Fruit fly (Drosophila melanogaster) whole organism, embryonic: Measurements from ENCODE around the gene siz.

ENCODE experiments used
- Antp ChIP-seq: fragments of 200-800 bp; sonication (Bioruptor generic); optimal IDR thresholded peaks from 3 replicates; lab custom pipeline; 2016; ENCODE audit warnings: missing biosample characterization, missing genetic modification characterization
- Bdp1 ChIP-seq: fragments of 200-800 bp; sonication (Bioruptor generic); optimal IDR thresholded peaks from 3 replicates; lab custom pipeline; 2016; ENCODE audit warnings: missing biosample characterization, missing genetic modification characterization
- CG11247 ChIP-seq: fragments of 200-800 bp; sonication (Bioruptor generic); IDR thresholded peaks from 2 replicates; pipeline ENCODE4 v1.3.6; 2022; ENCODE audit warnings: missing biosample characterization, missing genetic modification characterization
- CG11456 ChIP-seq: fragments of 200-800 bp; sonication (Bioruptor generic); IDR thresholded peaks from 3 replicates; pipeline ENCODE4 v1.3.6; 2022; ENCODE audit warnings: missing biosample characterization, missing genetic modification characterization
- CG13287 ChIP-seq: fragments of 200-800 bp; sonication (Bioruptor generic); IDR thresholded peaks from 2 replicates; pipeline ENCODE4 v1.3.6; 2022; ENCODE audit warnings: missing biosample characterization, missing genetic modification characterization; ENCODE audit not compliant: partially characterized antibody
- CG13894 ChIP-seq: fragments of 200-800 bp; sonication (Bioruptor generic); optimal IDR thresholded peaks from 3 replicates; lab custom pipeline; 2018; ENCODE audit warnings: missing biosample characterization, mild to moderate bottlenecking, missing genetic modification characterization, moderate library complexity
- CG17328 ChIP-seq: fragments of 200-800 bp; sonication (Bioruptor generic); IDR thresholded peaks from 2 replicates; pipeline ENCODE4 v1.3.6; 2022; ENCODE audit warnings: missing biosample characterization, missing genetic modification characterization
- CG17829 ChIP-seq: fragments of 200-800 bp; optimal IDR thresholded peaks from 2 replicates; lab custom pipeline; 2019; ENCODE audit warnings: missing biosample characterization, mild to moderate bottlenecking, missing genetic modification characterization, moderate library complexity
- CG18619 ChIP-seq: fragments of 200-800 bp; sonication (Bioruptor generic); optimal IDR thresholded peaks from 3 replicates; lab custom pipeline; 2017; ENCODE audit warnings: missing biosample characterization, mild to moderate bottlenecking, missing genetic modification characterization
- CG2129 ChIP-seq: fragments of 200-800 bp; sonication (Bioruptor generic); IDR thresholded peaks from 2 replicates; pipeline ENCODE4 v1.3.6; 2022; ENCODE audit warnings: missing biosample characterization, missing genetic modification characterization; ENCODE audit not compliant: partially characterized antibody
- CG31388 ChIP-seq: fragments of 200-800 bp; sonication (Bioruptor generic); optimal IDR thresholded peaks from 2 replicates; lab custom pipeline; 2016; ENCODE audit warnings: missing biosample characterization, missing genetic modification characterization
- CG31441 ChIP-seq: fragments of 200-800 bp; sonication (Bioruptor generic); IDR thresholded peaks from 2 replicates; pipeline ENCODE4 v1.3.6; 2022; ENCODE audit warnings: missing biosample characterization, missing genetic modification characterization
- CG3281 ChIP-seq: fragments of 200-800 bp; sonication (Bioruptor generic); optimal IDR thresholded peaks from 3 replicates; lab custom pipeline; 2017; ENCODE audit warnings: missing biosample characterization, mild to moderate bottlenecking, missing genetic modification characterization
- CG34422 ChIP-seq: fragments of 200-800 bp; sonication (Bioruptor generic); IDR thresholded peaks from 3 replicates; pipeline ENCODE4 v1.3.6; 2022; ENCODE audit warnings: missing biosample characterization, missing genetic modification characterization
- CG7556 ChIP-seq: fragments of 200-800 bp; sonication (Bioruptor generic); optimal IDR thresholded peaks from 2 replicates; lab custom pipeline; 2017; ENCODE audit warnings: missing biosample characterization, mild to moderate bottlenecking, missing genetic modification characterization
- CG8388 ChIP-seq: fragments of 200-800 bp; sonication (Bioruptor generic); optimal IDR thresholded peaks from 2 replicates; lab custom pipeline; 2019; ENCODE audit warnings: missing biosample characterization, mild to moderate bottlenecking, missing genetic modification characterization, moderate library complexity
- CG8478 ChIP-seq: fragments of >200 bp; optimal IDR thresholded peaks from 2 replicates; lab custom pipeline; 2018
- Dp ChIP-seq: fragments of 200-800 bp; sonication (Bioruptor generic); optimal IDR thresholded peaks from 2 replicates; lab custom pipeline; 2018; ENCODE audit warnings: missing biosample characterization, mild to moderate bottlenecking, missing genetic modification characterization, moderate library complexity
- Elba2 ChIP-seq: fragments of 200-800 bp; sonication (Bioruptor generic); optimal IDR thresholded peaks from 3 replicates; lab custom pipeline; 2016; ENCODE audit warnings: missing biosample characterization, missing genetic modification characterization
- Fer1 ChIP-seq: fragments of 200-800 bp; sonication (Bioruptor generic); optimal IDR thresholded peaks from 2 replicates; lab custom pipeline; 2017; ENCODE audit warnings: missing biosample characterization, mild to moderate bottlenecking, missing genetic modification characterization
- Gug ChIP-seq: fragments of 200-800 bp; sonication (Bioruptor generic); IDR thresholded peaks from 4 replicates; pipeline ENCODE4 v1.3.6; 2022; ENCODE audit warnings: missing biosample characterization, missing genetic modification characterization
- H15 ChIP-seq: fragments of 200-800 bp; sonication (Bioruptor generic); IDR thresholded peaks from 3 replicates; pipeline ENCODE4 v1.3.6; 2022; ENCODE audit warnings: missing biosample characterization, missing genetic modification characterization
- HLH54F ChIP-seq: fragments of 200-800 bp; sonication (Bioruptor generic); optimal IDR thresholded peaks from 3 replicates; lab custom pipeline; 2016; ENCODE audit warnings: missing biosample characterization, missing genetic modification characterization
- Med ChIP-seq: fragments of 200-800 bp; sonication (Bioruptor generic); peaks from one replicate; lab custom pipeline; 2016; ENCODE audit warnings: missing biosample characterization, missing genetic modification characterization, mild to moderate bottlenecking, inconsistent platforms, moderate library complexity
- YL-1 ChIP-seq: fragments of 200-800 bp; sonication (Bioruptor generic); optimal IDR thresholded peaks from 3 replicates; lab custom pipeline; 2017; ENCODE audit warnings: missing biosample characterization, mild to moderate bottlenecking, missing genetic modification characterization
- ara ChIP-seq: fragments of 200-800 bp; sonication (Bioruptor generic); IDR thresholded peaks from 2 replicates; pipeline ENCODE4 v1.3.6; 2022; ENCODE audit warnings: missing biosample characterization, missing genetic modification characterization
- bowl ChIP-seq: fragments of 200-800 bp; sonication (Bioruptor generic); IDR thresholded peaks from 2 replicates; pipeline ENCODE4 v1.3.6; 2022; ENCODE audit warnings: missing biosample characterization, missing genetic modification characterization
- br ChIP-seq: fragments of >200 bp; optimal IDR thresholded peaks from 2 replicates; lab custom pipeline; 2017
- croc ChIP-seq: fragments of 200-800 bp; sonication (Bioruptor generic); conservative IDR thresholded peaks from 3 replicates; pipeline ENCODE4 v1.3.6; 2022; ENCODE audit warnings: missing biosample characterization, missing genetic modification characterization
- dmrt11E ChIP-seq: fragments of 200-800 bp; sonication (Bioruptor generic); optimal IDR thresholded peaks from 3 replicates; lab custom pipeline; 2018; ENCODE audit warnings: missing biosample characterization, mild to moderate bottlenecking, missing genetic modification characterization, moderate library complexity
- ems ChIP-seq: fragments of 200-800 bp; sonication (Bioruptor generic); optimal IDR thresholded peaks from 3 replicates; lab custom pipeline; 2016; ENCODE audit warnings: missing biosample characterization, missing genetic modification characterization
- exex ChIP-seq: fragments of 200-800 bp; sonication (Bioruptor generic); optimal IDR thresholded peaks from 4 replicates; lab custom pipeline; 2018; ENCODE audit warnings: missing biosample characterization, mild to moderate bottlenecking, missing genetic modification characterization, moderate library complexity
- fd64A ChIP-seq: fragments of 200-800 bp; sonication (Bioruptor generic); optimal IDR thresholded peaks from 3 replicates; lab custom pipeline; 2018; ENCODE audit warnings: missing biosample characterization, mild to moderate bottlenecking, missing genetic modification characterization
- fd96Cb ChIP-seq: fragments of 200-800 bp; sonication (Bioruptor generic); optimal IDR thresholded peaks from 2 replicates; lab custom pipeline; 2018; ENCODE audit warnings: missing biosample characterization, mild to moderate bottlenecking, missing genetic modification characterization, moderate library complexity
- fru ChIP-seq: fragments of >200 bp; optimal IDR thresholded peaks from 2 replicates; lab custom pipeline; 2017
- gcm2 ChIP-seq: fragments of 200-800 bp; sonication (Bioruptor generic); optimal IDR thresholded peaks from 2 replicates; lab custom pipeline; 2016; ENCODE audit warnings: missing biosample characterization, missing genetic modification characterization
- lilli ChIP-seq: fragments of 200-800 bp; sonication (Bioruptor generic); optimal IDR thresholded peaks from 3 replicates; lab custom pipeline; 2016; ENCODE audit warnings: missing biosample characterization, missing genetic modification characterization
- mirr ChIP-seq: fragments of 200-800 bp; sonication (Bioruptor generic); optimal IDR thresholded peaks from 3 replicates; lab custom pipeline; 2018; ENCODE audit warnings: missing biosample characterization, mild to moderate bottlenecking, missing genetic modification characterization
- nom ChIP-seq: fragments of 200-800 bp; sonication (Bioruptor generic); optimal IDR thresholded peaks from 2 replicates; lab custom pipeline; 2017; ENCODE audit warnings: missing biosample characterization, missing genetic modification characterization, mild to moderate bottlenecking, moderate library complexity, missing genetic modification reagents
- odd ChIP-seq: fragments of 200-800 bp; sonication (Bioruptor generic); optimal IDR thresholded peaks from 2 replicates; lab custom pipeline; 2017; ENCODE audit warnings: missing biosample characterization, mild to moderate bottlenecking, missing genetic modification characterization
- ranshi ChIP-seq: fragments of 200-800 bp; sonication (Bioruptor generic); IDR thresholded peaks from 2 replicates; pipeline ENCODE4 v1.3.6; 2022; ENCODE audit warnings: missing biosample characterization, missing genetic modification characterization
- rib ChIP-seq: fragments of 200-800 bp; sonication (Bioruptor generic); IDR thresholded peaks from 2 replicates; pipeline ENCODE4 v1.3.6; 2022; ENCODE audit warnings: missing biosample characterization, missing genetic modification characterization
- salm ChIP-seq: fragments of 200-800 bp; sonication (Bioruptor generic); optimal IDR thresholded peaks from 2 replicates; lab custom pipeline; 2018; ENCODE audit warnings: missing biosample characterization, mild to moderate bottlenecking, missing genetic modification characterization
- slbo ChIP-seq: fragments of 200-800 bp; sonication (Bioruptor generic); IDR thresholded peaks from 2 replicates; pipeline ENCODE4 v1.3.6; 2022; ENCODE audit warnings: missing biosample characterization, missing genetic modification characterization
- unpg ChIP-seq: fragments of 200-800 bp; sonication (Bioruptor generic); optimal IDR thresholded peaks from 3 replicates; lab custom pipeline; 2018; ENCODE audit warnings: missing biosample characterization, mild to moderate bottlenecking, missing genetic modification characterization, moderate library complexity
- vvl ChIP-seq: fragments of 200-800 bp; sonication (Bioruptor generic); IDR thresholded peaks from 2 replicates; pipeline ENCODE4 v1.3.6; 2022; ENCODE audit warnings: missing biosample characterization, missing genetic modification characterization
- wor ChIP-seq: fragments of 200-800 bp; sonication (Bioruptor generic); IDR thresholded peaks from 2 replicates; pipeline ENCODE4 v1.3.6; 2022; ENCODE audit warnings: missing biosample characterization, missing genetic modification characterization
- zen ChIP-seq: fragments of 200-800 bp; sonication (Bioruptor generic); optimal IDR thresholded peaks from 3 replicates; lab custom pipeline; 2018; ENCODE audit warnings: missing biosample characterization, mild to moderate bottlenecking, missing genetic modification characterization, moderate library complexity
- zfh2 ChIP-seq: fragments of 200-800 bp; sonication (Bioruptor generic); optimal IDR thresholded peaks from 2 replicates; lab custom pipeline; 2016; ENCODE audit warnings: missing biosample characterization, missing genetic modification characterization

The siz gene

dm6 chr3L:21049417-21049914, 15.1 kb downstream of the siz start (continued):
- peak; percentile 16 for TF ChIP-seq CG13894
- TF ChIP-seq CG8388 (GFP tag; lab: Kevin White, UChicago) = no peak
- no peak for TF ChIP-seq Bdp1 (GFP tag; lab: Kevin White, UChicago)
- peak; percentile 44; the same call in 1 of the 2 replicates for TF ChIP-seq slbo (GFP tag; lab: Robert Waterston, UW)
- TF ChIP-seq mirr (GFP tag; lab: Kevin White, UChicago) = peak; percentile 21
- peak; percentile 11; the same call in 1 of the 2 replicates for TF ChIP-seq CG11247 (GFP tag; lab: Robert Waterston, UW)
- TF ChIP-seq br (lab: Kevin White, UChicago) = no peak
- TF ChIP-seq croc (GFP tag; lab: Robert Waterston, UW) = no peak
- TF ChIP-seq Dp (GFP tag; lab: Kevin White, UChicago) = no peak
- TF ChIP-seq H15 (GFP tag; lab: Robert Waterston, UW) = no peak
- no peak for TF ChIP-seq CG3281
- no peak for TF ChIP-seq nom (GFP tag; lab: Kevin White, UChicago)
- no peak for TF ChIP-seq Gug (GFP tag; lab: Robert Waterston, UW)
- TF ChIP-seq CG31388 (GFP tag; lab: Kevin White, UChicago) = no peak
- no peak for TF ChIP-seq wor (GFP tag; lab: Robert Waterston, UW)
- TF ChIP-seq CG11456 = no peak
- no peak for TF ChIP-seq Antp (GFP tag; lab: Kevin White, UChicago)
- TF ChIP-seq fru (lab: Kevin White, UChicago) = no peak
- peak; percentile 42; the same call in 1 of the 2 replicates for TF ChIP-seq ranshi (GFP tag; lab: Robert Waterston, UW)
- TF ChIP-seq bowl (GFP tag; lab: Robert Waterston, UW) = no peak
- peak; percentile 49 for TF ChIP-seq CG17829 (tag; lab: Kevin White, UChicago)
- TF ChIP-seq Med (GFP tag; lab: Kevin White, UChicago) = peak; percentile 91
- no peak for TF ChIP-seq rib (GFP tag; lab: Robert Waterston, UW)
- peak; percentile 58 for TF ChIP-seq CG13287 (GFP tag; lab: Robert Waterston, UW)
- no peak for TF ChIP-seq odd
- peak; percentile 48 for TF ChIP-seq vvl
- TF ChIP-seq Elba2 (GFP tag; lab: Kevin White, UChicago) = peak; percentile 35
- peak; percentile 9 for TF ChIP-seq zen (tag; lab: Kevin White, UChicago)
- TF ChIP-seq CG18619 (GFP tag; lab: Kevin White, UChicago) = no peak
- TF ChIP-seq YL-1 (GFP tag; lab: Kevin White, UChicago) = no peak
- TF ChIP-seq CG2129 = no peak
- 0 out of 3 replicates have a peak, but pooled peaks have one; percentile 25 for TF ChIP-seq CG34422 (GFP tag; lab: Robert Waterston, UW)
- peak; percentile 10 for TF ChIP-seq fd64A (GFP tag; lab: Kevin White, UChicago)
- peak; percentile 46 for TF ChIP-seq salm
- TF ChIP-seq zfh2 (GFP tag; lab: Kevin White, UChicago) = peak; percentile 1
- 0 out of 2 replicates have a peak, but pooled peaks have one; percentile 34 for TF ChIP-seq CG17328
- TF ChIP-seq CG31441 (GFP tag; lab: Robert Waterston, UW) = peak; percentile 29; the same call in 1 of the 2 replicates
- TF ChIP-seq dmrt11E (tag; lab: Kevin White, UChicago) = no peak
- TF ChIP-seq Fer1 = peak; percentile 12
- peak; percentile 55 for TF ChIP-seq CG8478 (lab: Kevin White, UChicago)
- TF ChIP-seq CG7556 (GFP tag; lab: Kevin White, UChicago) = no peak
- TF ChIP-seq gcm2 (GFP tag; lab: Kevin White, UChicago) = no peak
- TF ChIP-seq ems (GFP tag; lab: Kevin White, UChicago) = no peak
- no peak; the same call in 1 of the 2 replicates for TF ChIP-seq ara
- peak; percentile 26 for TF ChIP-seq HLH54F (GFP tag; lab: Kevin White, UChicago)
- TF ChIP-seq lilli (GFP tag; lab: Kevin White, UChicago) = peak; percentile 50
- peak; percentile 1 for TF ChIP-seq unpg (GFP tag; lab: Kevin White, UChicago)
- no peak for TF ChIP-seq fd96Cb
- TF ChIP-seq exex (tag; lab: Kevin White, UChicago) = no peak
